Fruit fly (Drosophila melanogaster) whole organism, embryonic: ENCODE data around the gene uif.
A peak's percentile ranks its signal among the peaks of the same experiment; 100 is the strongest.

Experiments
- Adf1 ChIP-seq: fragments of 200-800 bp; sonication (Bioruptor generic); IDR thresholded peaks from 2 replicates; pipeline ENCODE4 v1.3.6; 2022; ENCODE audit warnings: missing biosample characterization, missing genetic modification characterization
- B-H2 ChIP-seq: fragments of 200-800 bp; sonication (Bioruptor generic); optimal IDR thresholded peaks from 2 replicates; lab custom pipeline; 2018; ENCODE audit warnings: missing biosample characterization, mild to moderate bottlenecking, missing genetic modification characterization
- CG10267 ChIP-seq: fragments of 200-800 bp; sonication (Bioruptor generic); optimal IDR thresholded peaks from 2 replicates; lab custom pipeline; 2018; ENCODE audit warnings: missing biosample characterization, mild to moderate bottlenecking, missing genetic modification characterization, moderate library complexity
- CG10366 ChIP-seq: fragments of 200-800 bp; sonication (Bioruptor generic); IDR thresholded peaks from 2 replicates; pipeline ENCODE4 v1.3.6; 2022; ENCODE audit warnings: missing biosample characterization, missing genetic modification characterization
- CG12104 ChIP-seq: fragments of 200-800 bp; sonication (Bioruptor generic); optimal IDR thresholded peaks from 3 replicates; lab custom pipeline; 2016; ENCODE audit warnings: missing biosample characterization, missing genetic modification characterization
- CG12236 ChIP-seq: fragments of 200-800 bp; sonication (Bioruptor generic); optimal IDR thresholded peaks from 2 replicates; lab custom pipeline; 2016; ENCODE audit warnings: missing biosample characterization, missing genetic modification characterization
- CG12391 ChIP-seq: fragments of 200-800 bp; sonication (Bioruptor generic); optimal IDR thresholded peaks from 3 replicates; lab custom pipeline; 2018; ENCODE audit warnings: missing biosample characterization, mild to moderate bottlenecking, missing genetic modification characterization, moderate library complexity
- CG15514 ChIP-seq: fragments of 200-800 bp; sonication (Bioruptor generic); optimal IDR thresholded peaks from 3 replicates; lab custom pipeline; 2017; ENCODE audit warnings: missing biosample characterization, missing genetic modification characterization, mild to moderate bottlenecking, moderate library complexity, missing genetic modification reagents
- CG1603 ChIP-seq: fragments of 200-800 bp; sonication (Bioruptor generic); optimal IDR thresholded peaks from 2 replicates; lab custom pipeline; 2019; ENCODE audit warnings: missing biosample characterization, mild to moderate bottlenecking, missing genetic modification characterization, moderate library complexity
- CG16813 ChIP-seq: fragments of 200-800 bp; sonication (Bioruptor generic); IDR thresholded peaks from 3 replicates; pipeline ENCODE4 v1.3.6; 2022; ENCODE audit warnings: missing biosample characterization, missing genetic modification characterization; ENCODE audit not compliant: partially characterized antibody
- CG17361 ChIP-seq: fragments of 200-800 bp; sonication (Bioruptor generic); IDR thresholded peaks from 3 replicates; pipeline ENCODE4 v1.3.6; 2022; ENCODE audit warnings: missing biosample characterization, missing genetic modification characterization
- CG17385 ChIP-seq: fragments of 200-800 bp; sonication (Bioruptor generic); optimal IDR thresholded peaks from 3 replicates; lab custom pipeline; 2018; ENCODE audit warnings: missing biosample characterization, mild to moderate bottlenecking, missing genetic modification characterization
- CG1792 ChIP-seq: fragments of 200-800 bp; sonication (Bioruptor generic); optimal IDR thresholded peaks from 2 replicates; lab custom pipeline; 2016; ENCODE audit warnings: missing biosample characterization, missing genetic modification characterization
- CG18619 ChIP-seq: fragments of 200-800 bp; sonication (Bioruptor generic); optimal IDR thresholded peaks from 3 replicates; lab custom pipeline; 2017; ENCODE audit warnings: missing biosample characterization, mild to moderate bottlenecking, missing genetic modification characterization
- CG2202 ChIP-seq: fragments of 200-800 bp; sonication (Bioruptor generic); optimal IDR thresholded peaks from 2 replicates; lab custom pipeline; 2018; ENCODE audit warnings: missing biosample characterization, mild to moderate bottlenecking, missing genetic modification characterization
- CG32532 ChIP-seq: fragments of 200-800 bp; sonication (Bioruptor generic); IDR thresholded peaks from 2 replicates; pipeline ENCODE4 v1.3.6; 2022; ENCODE audit warnings: missing biosample characterization, missing genetic modification characterization
- CG34376 ChIP-seq: fragments of 200-800 bp; sonication (Bioruptor generic); optimal IDR thresholded peaks from 2 replicates; lab custom pipeline; 2018; ENCODE audit warnings: missing biosample characterization, mild to moderate bottlenecking, missing genetic modification characterization
- CG4282 ChIP-seq: fragments of 200-800 bp; sonication (Bioruptor generic); optimal IDR thresholded peaks from 2 replicates; lab custom pipeline; 2016; ENCODE audit warnings: missing biosample characterization, missing genetic modification characterization
- CG4820 ChIP-seq: fragments of 200-800 bp; sonication (Bioruptor generic); optimal IDR thresholded peaks from 3 replicates; lab custom pipeline; 2016; ENCODE audit warnings: missing biosample characterization, missing genetic modification characterization
- CG6254 ChIP-seq: fragments of 200-800 bp; sonication (Bioruptor generic); optimal IDR thresholded peaks from 3 replicates; lab custom pipeline; 2017; ENCODE audit warnings: mild to moderate bottlenecking, missing biosample characterization, missing genetic modification reagents, missing genetic modification characterization
- CG6765 ChIP-seq: fragments of 200-800 bp; sonication (Bioruptor generic); optimal IDR thresholded peaks from 3 replicates; lab custom pipeline; 2017; ENCODE audit warnings: missing biosample characterization, mild to moderate bottlenecking, missing genetic modification characterization
- CG6791 ChIP-seq: fragments of 200-800 bp; sonication (Bioruptor generic); IDR thresholded peaks from 3 replicates; pipeline ENCODE4 v1.3.6; 2022; ENCODE audit warnings: missing biosample characterization, missing genetic modification characterization; ENCODE audit not compliant: partially characterized antibody
- CG8359 ChIP-seq: fragments of 200-800 bp; sonication (Bioruptor generic); optimal IDR thresholded peaks from 2 replicates; lab custom pipeline; 2017; ENCODE audit warnings: missing biosample characterization, mild to moderate bottlenecking, missing genetic modification characterization, borderline replicate concordance
- CG9817 ChIP-seq: fragments of 200-800 bp; sonication (Bioruptor generic); optimal IDR thresholded peaks from 2 replicates; lab custom pipeline; 2018; ENCODE audit warnings: missing biosample characterization, mild to moderate bottlenecking, missing genetic modification characterization, moderate library complexity
- D ChIP-seq, 2 experiments: fragments of 200-800 bp in 1 of 2; fragments of >200 bp in 1 of 2; sonication (Bioruptor generic) in 1 of 2; optimal IDR thresholded peaks; 2 replicates in 1 of 2; 3 replicates in 1 of 2; lab custom pipeline; 2017; ENCODE audit warnings: mild to moderate bottlenecking in 1 of 2, missing biosample characterization in 1 of 2, missing genetic modification characterization in 1 of 2, missing genetic modification reagents in 1 of 2
- D19A ChIP-seq: fragments of 200-800 bp; optimal IDR thresholded peaks from 3 replicates; lab custom pipeline; 2019; ENCODE audit warnings: missing biosample characterization, mild to moderate bottlenecking, missing genetic modification characterization, moderate library complexity
- Dek ChIP-seq: fragments of 200-800 bp; sonication (Bioruptor generic); optimal IDR thresholded peaks from 3 replicates; lab custom pipeline; 2019; ENCODE audit warnings: missing biosample characterization, mild to moderate bottlenecking, missing genetic modification characterization, moderate library complexity
- Dp ChIP-seq: fragments of 200-800 bp; sonication (Bioruptor generic); optimal IDR thresholded peaks from 2 replicates; lab custom pipeline; 2018; ENCODE audit warnings: missing biosample characterization, mild to moderate bottlenecking, missing genetic modification characterization, moderate library complexity
- Fer1 ChIP-seq: fragments of 200-800 bp; sonication (Bioruptor generic); optimal IDR thresholded peaks from 2 replicates; lab custom pipeline; 2017; ENCODE audit warnings: missing biosample characterization, mild to moderate bottlenecking, missing genetic modification characterization
- Hr78 ChIP-seq, 2 experiments: fragments of 200-800 bp in 1 of 2; fragments of >200 bp in 1 of 2; sonication (Bioruptor generic) in 1 of 2; optimal IDR thresholded peaks; 2 replicates each; lab custom pipeline; 2017 to 2019; ENCODE audit warnings: missing biosample characterization in 2 of 2, missing genetic modification characterization in 2 of 2, mild to moderate bottlenecking in 1 of 2, moderate library complexity in 1 of 2
- MBD-R2 ChIP-seq: fragments of 200-800 bp; sonication (Bioruptor generic); IDR thresholded peaks from 2 replicates; pipeline ENCODE4 v1.3.6; 2022; ENCODE audit warnings: missing biosample characterization, missing genetic modification characterization
- Max ChIP-seq: fragments of 200-800 bp; sonication (Bioruptor generic); optimal IDR thresholded peaks from 2 replicates; lab custom pipeline; 2016; ENCODE audit warnings: missing biosample characterization, mild to moderate bottlenecking, missing genetic modification characterization
- Myb ChIP-seq: fragments of 200-800 bp; sonication (Bioruptor generic); optimal IDR thresholded peaks from 2 replicates; lab custom pipeline; 2016; ENCODE audit warnings: missing biosample characterization, missing genetic modification characterization
- Poxn ChIP-seq: fragments of 200-800 bp; sonication (Bioruptor generic); IDR thresholded peaks from 2 replicates; pipeline ENCODE4 v1.3.6; 2022; ENCODE audit warnings: missing biosample characterization, missing genetic modification characterization
- Side ChIP-seq: fragments of 200-800 bp; sonication (Bioruptor generic); optimal IDR thresholded peaks from 2 replicates; lab custom pipeline; 2016; ENCODE audit warnings: missing biosample characterization, missing genetic modification characterization
- Sry-β ChIP-seq: fragments of 200-800 bp; sonication (Bioruptor generic); optimal IDR thresholded peaks from 2 replicates; lab custom pipeline; 2018; ENCODE audit warnings: missing biosample characterization, mild to moderate bottlenecking, missing genetic modification characterization, moderate library complexity
- Sry-δ ChIP-seq: fragments of 200-800 bp; sonication (Bioruptor generic); optimal IDR thresholded peaks from 2 replicates; lab custom pipeline; 2016; ENCODE audit warnings: missing biosample characterization, missing genetic modification characterization
- amos ChIP-seq: fragments of 200-800 bp; sonication (Bioruptor generic); IDR thresholded peaks from 2 replicates; pipeline ENCODE4 v1.3.6; 2022; ENCODE audit warnings: missing biosample characterization, missing genetic modification characterization; ENCODE audit not compliant: partially characterized antibody
- cg ChIP-seq: fragments of 200-800 bp; sonication (Bioruptor generic); optimal IDR thresholded peaks from 3 replicates; lab custom pipeline; 2019; ENCODE audit warnings: missing biosample characterization, mild to moderate bottlenecking, missing genetic modification characterization, moderate library complexity
- ewg ChIP-seq: fragments of 200-800 bp; sonication (Bioruptor generic); optimal IDR thresholded peaks from 3 replicates; lab custom pipeline; 2017; ENCODE audit warnings: mild to moderate bottlenecking, missing biosample characterization, missing genetic modification reagents, missing genetic modification characterization
- inv ChIP-seq: fragments of 200-800 bp; sonication (Bioruptor generic); IDR thresholded peaks from 2 replicates; pipeline ENCODE4 v1.3.6; 2022; ENCODE audit warnings: missing biosample characterization, missing genetic modification characterization; ENCODE audit not compliant: partially characterized antibody
- kah ChIP-seq: fragments of 200-800 bp; sonication (Bioruptor generic); optimal IDR thresholded peaks from 2 replicates; lab custom pipeline; 2018; ENCODE audit warnings: missing biosample characterization, mild to moderate bottlenecking, missing genetic modification characterization
- pan ChIP-seq, 4 experiments: fragments of >200 bp in 3 of 4; fragments of 200-800 bp in 1 of 4; sonication (Bioruptor generic) in 1 of 4; optimal IDR thresholded peaks in 3 of 4; IDR thresholded peaks in 1 of 4; 2 replicates each; pipeline versions ENCODE4 v1.3.6 to Lab custom; 2017 to 2022; ENCODE audit warnings: missing biosample characterization in 2 of 4, missing genetic modification characterization in 2 of 4, mixed read lengths in 1 of 4
- stwl ChIP-seq: fragments of 200-800 bp; sonication (Bioruptor generic); optimal IDR thresholded peaks from 3 replicates; lab custom pipeline; 2018; ENCODE audit warnings: missing biosample characterization, mild to moderate bottlenecking, missing genetic modification characterization, moderate library complexity
- tna ChIP-seq: fragments of 200-800 bp; sonication (Bioruptor generic); IDR thresholded peaks from 2 replicates; pipeline ENCODE4 v1.3.6; 2022; ENCODE audit warnings: missing biosample characterization, missing genetic modification characterization; ENCODE audit not compliant: partially characterized antibody
- trem ChIP-seq: fragments of 200-800 bp; optimal IDR thresholded peaks from 3 replicates; lab custom pipeline; 2019; ENCODE audit warnings: missing biosample characterization, mild to moderate bottlenecking, missing genetic modification characterization, moderate library complexity
- vvl ChIP-seq: fragments of 200-800 bp; sonication (Bioruptor generic); IDR thresholded peaks from 2 replicates; pipeline ENCODE4 v1.3.6; 2022; ENCODE audit warnings: missing biosample characterization, missing genetic modification characterization

Gene uif

DNA sequence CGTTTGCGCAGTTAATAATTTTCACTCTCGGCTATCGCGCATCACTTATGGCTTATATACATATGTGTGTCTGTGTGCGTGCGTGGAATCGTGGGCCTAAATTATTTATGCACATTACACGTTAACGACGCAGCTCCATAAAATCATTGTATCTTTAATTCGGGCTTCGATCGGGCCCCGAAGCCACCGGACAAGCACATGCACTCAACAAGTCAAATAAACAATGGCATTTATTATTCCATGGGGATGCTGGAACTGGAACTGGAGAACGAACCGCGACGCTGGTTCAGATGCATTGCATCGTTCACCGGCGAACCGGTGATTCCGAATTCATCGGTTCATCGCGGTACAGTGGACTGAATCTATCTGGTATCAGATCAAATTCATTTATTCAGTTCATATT is 61.6 kb downstream of the uif start, which contains the start of gene ihog (continued):
- TF ChIP-seq Adf1 (GFP tag; lab: Robert Waterston, UW) = peak; percentile 52; the same call in 1 of the 2 replicates
- TF ChIP-seq CG1792 (GFP tag; lab: Kevin White, UChicago) = no peak
- peak; percentile 6 for TF ChIP-seq CG12236 (GFP tag; lab: Kevin White, UChicago)
- TF ChIP-seq trem (tag; lab: Kevin White, UChicago) = peak; percentile 32
- TF ChIP-seq CG6791 (GFP tag; lab: Robert Waterston, UW) = peak; percentile 63; the same call in 2 of the 3 replicates
- TF ChIP-seq CG10366 (GFP tag; lab: Robert Waterston, UW) = 0 out of 2 replicates have a peak, but pooled peaks have one; percentile 17
- TF ChIP-seq CG16813 = peak; percentile 24; the same call in 1 of the 3 replicates
- TF ChIP-seq stwl (tag; lab: Kevin White, UChicago) = peak; percentile 21
- peak; percentile 53 for TF ChIP-seq ewg (GFP tag; lab: Kevin White, UChicago)
- peak; percentile 79 for TF ChIP-seq cg (GFP tag; lab: Kevin White, UChicago)
- TF ChIP-seq CG9817 (tag; lab: Kevin White, UChicago) = no peak
- TF ChIP-seq CG12391 (tag; lab: Kevin White, UChicago) = peak; percentile 32
- peak; percentile 39; the same call in 1 of the 2 replicates for TF ChIP-seq inv
- no peak for TF ChIP-seq CG18619 (GFP tag; lab: Kevin White, UChicago)
- no peak for TF ChIP-seq CG12104
- TF ChIP-seq Max = no peak
- TF ChIP-seq CG15514 (GFP tag; lab: Kevin White, UChicago) = peak; percentile 100
- TF ChIP-seq D (optimal IDR thresholded peaks at IDR 0.05; lab: Kevin White, UChicago) = peak; percentile 40
- TF ChIP-seq D (GFP tag; optimal IDR thresholded peaks at IDR 0.05; lab: Kevin White, UChicago) = no peak
- peak; percentile 4 for TF ChIP-seq CG6254 (GFP tag; lab: Kevin White, UChicago)
- TF ChIP-seq Dp = peak; percentile 23
- no peak for TF ChIP-seq D19A (tag; lab: Kevin White, UChicago)
- TF ChIP-seq CG1603 (tag; lab: Kevin White, UChicago) = peak; percentile 47
- TF ChIP-seq Poxn = no peak
- no peak for TF ChIP-seq CG8359
- TF ChIP-seq amos (GFP tag; lab: Robert Waterston, UW) = peak; percentile 72
- TF ChIP-seq Myb = no peak
- peak; percentile 39; the same call in 1 of the 2 replicates for TF ChIP-seq tna
- TF ChIP-seq CG4282 (GFP tag; lab: Kevin White, UChicago) = peak; percentile 17
- peak; percentile 22 for TF ChIP-seq B-H2 (GFP tag; lab: Kevin White, UChicago)
- TF ChIP-seq CG32532 (GFP tag; lab: Robert Waterston, UW) = no peak
- peak; percentile 6 for TF ChIP-seq CG17385 (GFP tag; lab: Kevin White, UChicago)
- no peak for TF ChIP-seq Side (GFP tag; lab: Kevin White, UChicago)
- no peak for TF ChIP-seq Dek (tag; lab: Kevin White, UChicago)
- no peak for TF ChIP-seq Hr78 (GFP tag; optimal IDR thresholded peaks at IDR 0.05; lab: Kevin White, UChicago)
- peak; percentile 3 for TF ChIP-seq Sry-δ (GFP tag; lab: Kevin White, UChicago)
- peak; percentile 68; the same call in 1 of the 2 replicates for TF ChIP-seq MBD-R2
- 0 out of 3 replicates have a peak, but pooled peaks have one; percentile 27 for TF ChIP-seq CG17361 (GFP tag; lab: Robert Waterston, UW)
- peak; percentile 28 for TF ChIP-seq CG10267
- TF ChIP-seq vvl (GFP tag; lab: Robert Waterston, UW) = peak; percentile 52
- TF ChIP-seq pan (optimal IDR thresholded peaks at IDR 0.05; lab: Kevin White, UChicago) = no peak
- no peak for TF ChIP-seq pan (GFP tag; optimal IDR thresholded peaks at IDR 0.05 in 1 of 2, IDR thresholded peaks at IDR 0.05 in 1 of 2)
- no peak for TF ChIP-seq CG6765 (GFP tag; lab: Kevin White, UChicago)
- peak; percentile 72 for TF ChIP-seq Sry-β (GFP tag; lab: Kevin White, UChicago)
- TF ChIP-seq kah (GFP tag; lab: Kevin White, UChicago) = peak; percentile 1
- no peak for TF ChIP-seq CG2202 (tag; lab: Kevin White, UChicago)
- TF ChIP-seq CG4820 = no peak
- peak; percentile 34 for TF ChIP-seq Fer1 (GFP tag; lab: Kevin White, UChicago)
- peak; percentile 4 for TF ChIP-seq CG34376 (GFP tag; lab: Kevin White, UChicago)
